Worm (Caenorhabditis elegans) whole organism, early embryonic: ENCODE results near the gene srv-34.

Source experiments
- B0310.2 ChIP-seq: sonication (generic microtip); optimal IDR thresholded peaks from 2 replicates; lab custom pipeline; 2016; ENCODE audit warnings: mild to moderate bottlenecking, missing genetic modification characterization, missing compliant biosample characterization
- ama-1 ChIP-seq: fragments of 150-350 bp; optimal IDR thresholded peaks from 2 replicates; lab custom pipeline; 2014
- ceh-13 ChIP-seq: fragments of 200-800 bp; sonication (Bioruptor generic); optimal IDR thresholded peaks from 2 replicates; lab custom pipeline; 2018; ENCODE audit warnings: mild to moderate bottlenecking, missing genetic modification characterization, missing compliant biosample characterization
- ceh-36 ChIP-seq: sonication (generic microtip); optimal IDR thresholded peaks from 2 replicates; lab custom pipeline; 2016; ENCODE audit warnings: missing genetic modification characterization, inconsistent platforms, missing compliant biosample characterization
- ets-7 ChIP-seq: sonication (generic microtip); optimal IDR thresholded peaks from 2 replicates; lab custom pipeline; 2016; ENCODE audit warnings: missing genotype, missing genetic modification characterization, missing compliant biosample characterization
- flt-1 ChIP-seq: fragments of 200-800 bp; sonication (Bioruptor generic); IDR thresholded peaks from 2 replicates; pipeline ENCODE4 v1.3.6; 2022; ENCODE audit warnings: missing genetic modification characterization, missing compliant biosample characterization
- pes-1 ChIP-seq: fragments of 200-800 bp; sonication (Bioruptor generic); IDR thresholded peaks from 2 replicates; pipeline ENCODE4 v1.3.6; 2022; ENCODE audit warnings: missing genetic modification reagents, missing genetic modification characterization, missing compliant biosample characterization
- scrt-1 ChIP-seq: fragments of 200-800 bp; sonication (Bioruptor generic); IDR thresholded peaks from 2 replicates; pipeline ENCODE4 v1.3.6; 2022; ENCODE audit warnings: missing genetic modification characterization, missing compliant biosample characterization
- tbx-11 ChIP-seq: fragments of 200-800 bp; sonication (Bioruptor generic); IDR thresholded peaks from 2 replicates; pipeline ENCODE4 v1.3.6; 2022; ENCODE audit warnings: missing genetic modification characterization, missing compliant biosample characterization
- tra-4 ChIP-seq: sonication (generic microtip); optimal IDR thresholded peaks from 2 replicates; lab custom pipeline; 2017; ENCODE audit warnings: missing genetic modification characterization, missing compliant biosample characterization

DNA sequence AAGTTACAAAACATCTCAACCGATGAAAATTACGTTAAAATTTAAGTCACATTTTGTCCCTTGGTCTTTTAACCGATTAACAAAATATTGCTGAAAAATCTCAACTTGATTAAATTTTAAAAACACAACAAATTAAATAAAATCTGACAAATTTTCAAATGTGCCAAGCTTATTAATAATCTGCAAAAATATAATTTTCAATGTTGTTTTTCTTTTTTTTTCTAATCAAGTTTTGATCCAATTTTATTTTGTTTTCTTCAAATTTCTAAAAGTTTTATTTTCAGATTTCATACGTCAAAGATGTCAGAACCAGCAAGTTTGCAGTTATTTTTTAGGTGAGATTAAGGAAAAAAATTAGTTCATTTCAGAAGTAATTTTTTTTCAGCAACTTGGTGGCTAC is 38.2 kb downstream of the srv-34 start, which contains the start of gene srw-87:
- TF ChIP-seq ama-1 (lab: Kevin White, UChicago): no peak
- TF ChIP-seq ets-7: no peak
- TF ChIP-seq flt-1 (GFP tag; lab: Robert Waterston, UW): no peak
- no peak for TF ChIP-seq ceh-13 (GFP tag; lab: Kevin White, UChicago)
- no peak for TF ChIP-seq ceh-36 (tag; lab: Kevin White, UChicago)
- TF ChIP-seq tra-4 (tag; lab: Kevin White, UChicago): no peak
- TF ChIP-seq tbx-11 (GFP tag; lab: Robert Waterston, UW): no peak
- TF ChIP-seq pes-1 (GFP tag; lab: Robert Waterston, UW): no peak
- no peak for TF ChIP-seq scrt-1 (GFP tag; lab: Robert Waterston, UW)
- no peak for TF ChIP-seq B0310.2 (tag; lab: Kevin White, UChicago)
